Worm (Caenorhabditis elegans) whole organism, L2 larva: ENCODE measurements around the gene F49H12.2.

Experiments
- F13H6.1 ChIP-seq: sonication (generic microtip); optimal IDR thresholded peaks from 2 replicates; lab custom pipeline; 2016; ENCODE audit warnings: missing genetic modification characterization, missing compliant biosample characterization
- R02D3.7 ChIP-seq: fragments of 150-350 bp; optimal IDR thresholded peaks from 2 replicates; lab custom pipeline; 2014; ENCODE audit warnings: missing biosample characterization, missing genetic modification characterization
- ZK546.5 ChIP-seq: sonication (generic microtip); optimal IDR thresholded peaks from 2 replicates; lab custom pipeline; 2017; ENCODE audit warnings: missing biosample characterization, missing genetic modification characterization
- ceh-82 ChIP-seq: fragments of 150-350 bp; optimal IDR thresholded peaks from 2 replicates; lab custom pipeline; 2014; ENCODE audit warnings: missing biosample characterization, missing genetic modification characterization
- lin-39 ChIP-seq: fragments of 150-350 bp; optimal IDR thresholded peaks from 2 replicates; lab custom pipeline; 2014; ENCODE audit warnings: missing biosample characterization, missing genetic modification reagents, missing genetic modification characterization
- mdl-1 ChIP-seq, 2 experiments: fragments of 150-350 bp in 1 of 2; sonication (generic microtip) in 1 of 2; optimal IDR thresholded peaks; 2 replicates each; lab custom pipeline; 2017; ENCODE audit warnings: missing biosample characterization in 2 of 2, missing genetic modification characterization in 2 of 2
- nhr-10 ChIP-seq: sonication (generic microtip); optimal IDR thresholded peaks from 2 replicates; lab custom pipeline; 2017; ENCODE audit warnings: missing biosample characterization, missing genetic modification characterization
- nhr-11 ChIP-seq: fragments of 150-350 bp; optimal IDR thresholded peaks from 2 replicates; lab custom pipeline; 2014; ENCODE audit warnings: missing biosample characterization, missing genetic modification characterization
- nhr-21 ChIP-seq: fragments of 150-350 bp; optimal IDR thresholded peaks from 2 replicates; lab custom pipeline; 2014; ENCODE audit warnings: missing biosample characterization, missing genetic modification characterization
- nhr-77 ChIP-seq: fragments of 150-350 bp; optimal IDR thresholded peaks from 2 replicates; lab custom pipeline; 2014; ENCODE audit warnings: missing biosample characterization, missing genetic modification characterization
- sma-3 ChIP-seq: sonication (generic microtip); optimal IDR thresholded peaks from 2 replicates; lab custom pipeline; 2016; ENCODE audit warnings: missing genetic modification reagents, missing genetic modification characterization, missing compliant biosample characterization
- unc-39 ChIP-seq: fragments of 150-350 bp; optimal IDR thresholded peaks from 2 replicates; lab custom pipeline; 2014; ENCODE audit warnings: missing biosample characterization, missing genetic modification characterization
- ztf-4 ChIP-seq: fragments of 150-350 bp; optimal IDR thresholded peaks from 2 replicates; lab custom pipeline; 2014; ENCODE audit warnings: missing biosample characterization, missing genetic modification characterization

- peak; percentile 62 for TF ChIP-seq sma-3
- TF ChIP-seq ZK546.5 (tag; lab: Kevin White, UChicago), result no peak
- TF ChIP-seq nhr-21 (tag; lab: Kevin White, UChicago), result peak; percentile 30
- no peak for TF ChIP-seq lin-39 (tag; lab: Kevin White, UChicago)
- peak; percentile 37 for TF ChIP-seq nhr-10 (tag; lab: Kevin White, UChicago)
- TF ChIP-seq unc-39 (tag; lab: Kevin White, UChicago), result no peak
- TF ChIP-seq ceh-82 (tag; lab: Kevin White, UChicago), result no peak
- TF ChIP-seq ztf-4 (tag; lab: Kevin White, UChicago), result peak; percentile 42
- TF ChIP-seq mdl-1 (tag; optimal IDR thresholded peaks at IDR 0.05; lab: Kevin White, UChicago), result peak; percentile 64 to 87
- no peak for TF ChIP-seq R02D3.7 (tag; lab: Kevin White, UChicago)
- TF ChIP-seq F13H6.1 (tag; lab: Kevin White, UChicago), result peak; percentile 73
- no peak for TF ChIP-seq nhr-77
- no peak for TF ChIP-seq nhr-11
Observed at ce11 chrX:2071392-2072001, 13.6 kb upstream of the F49H12.2 start.
